Worm (Caenorhabditis elegans): ENCODE results near the gene T09A5.4.
A peak's percentile ranks its signal among the peaks of the same experiment; 100 is the strongest.

The T09A5.4 gene

DNA sequence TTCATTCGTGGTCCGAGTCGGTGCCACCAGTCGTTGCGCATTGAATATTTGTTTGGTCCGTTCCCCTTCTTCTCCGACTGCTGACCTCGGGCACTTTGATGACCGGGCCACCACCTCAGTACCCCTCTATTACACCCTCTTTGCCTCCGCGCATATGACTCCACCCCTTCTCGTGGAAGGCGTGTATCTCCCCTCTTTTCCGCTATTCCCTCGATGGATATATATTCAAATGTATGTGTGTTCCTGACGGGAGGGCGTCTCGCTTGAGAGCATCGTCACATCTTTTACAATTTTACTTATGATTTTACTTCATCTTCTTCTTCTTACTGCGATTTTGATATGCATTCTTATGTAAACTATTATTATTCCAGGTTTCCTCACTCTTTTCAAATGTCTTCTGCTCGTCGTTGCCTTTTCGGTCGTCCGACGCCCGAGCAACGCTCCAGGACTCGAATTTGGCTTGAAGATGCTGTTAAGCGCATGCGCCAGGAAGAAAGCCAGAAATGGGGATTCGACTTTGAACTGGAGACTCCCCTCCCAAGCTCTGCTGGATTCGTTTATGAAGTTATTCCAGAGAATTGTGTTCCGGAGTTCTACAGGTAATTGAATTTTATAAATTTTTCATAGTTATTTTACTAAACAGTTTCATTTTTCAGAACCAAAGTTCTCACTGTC, 35.0 kb upstream of the T09A5.4 start, which contains the start of gene cki-1:
cki-1 (plus strand) TSS at position 372 of the 675 bp plus-strand sequence.
- TF ChIP-seq ets-4 (tag; optimal IDR thresholded peaks at IDR 0.05), result no peak
- no peak for TF ChIP-seq ztf-16 (tag; optimal IDR thresholded peaks at IDR 0.05)
- TF ChIP-seq ceh-6 (GFP tag; optimal IDR thresholded peaks at IDR 0.05), result peak; percentile 7
- TF ChIP-seq sox-4 (tag; optimal IDR thresholded peaks at IDR 0.05), result no peak
- TF ChIP-seq syd-9 (tag; optimal IDR thresholded peaks at IDR 0.05), result peak; percentile 52
- TF ChIP-seq hlh-30 (tag; optimal IDR thresholded peaks at IDR 0.05; ENCODE audit: insufficient read depth), result peak; percentile 74
- TF ChIP-seq ceh-18 (tag; optimal IDR thresholded peaks at IDR 0.05), result no peak
- no peak for TF ChIP-seq pat-9 (tag; optimal IDR thresholded peaks at IDR 0.05)
- no peak for TF ChIP-seq ahr-1 (tag; optimal IDR thresholded peaks at IDR 0.05)
- peak; percentile 15 for TF ChIP-seq ref-2 (tag; optimal IDR thresholded peaks at IDR 0.05)
- TF ChIP-seq tbx-2 (tag; optimal IDR thresholded peaks at IDR 0.05), result peak; percentile 36
- no peak for TF ChIP-seq zip-5 (tag; optimal IDR thresholded peaks at IDR 0.05)
- TF ChIP-seq ama-1 (optimal IDR thresholded peaks at IDR 0.05), result peak; percentile 61
- no peak for TF ChIP-seq dmd-4 (tag; optimal IDR thresholded peaks at IDR 0.05; ENCODE audit: borderline replicate concordance)
- TF ChIP-seq ceh-34 (tag; optimal IDR thresholded peaks at IDR 0.05), result peak; percentile 95
- peak; percentile 80 for TF ChIP-seq ceh-19 (GFP tag; optimal IDR thresholded peaks at IDR 0.05)
- peak; percentile 63 for TF ChIP-seq hlh-6 (tag; optimal IDR thresholded peaks at IDR 0.05)
- peak; percentile 55 for TF ChIP-seq ceh-2 (tag; optimal IDR thresholded peaks at IDR 0.05)
- TF ChIP-seq ceh-31 (tag; optimal IDR thresholded peaks at IDR 0.05), result peak; percentile 48
- TF ChIP-seq F13H6.1 (tag; optimal IDR thresholded peaks at IDR 0.05), result peak; percentile 14
- peak; percentile 16 for TF ChIP-seq elt-2 (tag; optimal IDR thresholded peaks at IDR 0.05)
- peak; percentile 52 for TF ChIP-seq sdc-2 (tag; optimal IDR thresholded peaks at IDR 0.05)
- peak; percentile 22 for TF ChIP-seq nhr-232 (tag; optimal IDR thresholded peaks at IDR 0.05)

ce11 chrII:7812332-7812731, 33.7 kb upstream of the T09A5.4 start:
- TF ChIP-seq nhr-232 (tag; optimal IDR thresholded peaks at IDR 0.05) (no peak), elt-2 (tag; optimal IDR thresholded peaks at IDR 0.05) (peak; percentile 46), ceh-24 (tag; optimal IDR thresholded peaks at IDR 0.05) (no peak), C08G9.2 (tag; optimal IDR thresholded peaks at IDR 0.05) (no peak), unc-55 (GFP tag; optimal IDR thresholded peaks at IDR 0.05) (peak; percentile 1), sdc-2 (tag; optimal IDR thresholded peaks at IDR 0.05) (peak; percentile 15), Y22D7AL.16 (tag; optimal IDR thresholded peaks at IDR 0.05) (no peak), ama-1 (optimal IDR thresholded peaks at IDR 0.05) (peak; percentile 39)

DNA sequence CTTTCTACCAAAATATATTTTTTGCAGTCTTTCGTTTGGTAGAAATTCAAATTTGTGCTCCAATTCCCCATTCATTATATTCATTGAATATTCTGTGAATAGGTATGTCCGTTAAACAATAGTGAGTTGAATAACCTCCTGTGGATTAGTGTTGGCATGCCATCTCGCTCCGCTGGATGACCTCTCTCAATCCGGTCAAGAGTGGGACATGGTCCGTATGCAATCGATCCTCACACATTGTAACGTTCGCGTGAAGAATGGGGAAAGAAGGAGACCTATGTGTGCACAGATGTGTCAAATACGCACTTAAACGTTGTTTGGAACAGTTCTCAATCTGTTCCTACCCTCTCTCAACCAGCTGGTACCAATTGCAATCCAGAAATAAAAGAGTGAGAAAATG, 32.7 kb upstream of the T09A5.4 start:
- TF ChIP-seq ceh-31 (tag; optimal IDR thresholded peaks at IDR 0.05), result peak; percentile 27
- no peak for TF ChIP-seq elt-4 (tag; optimal IDR thresholded peaks at IDR 0.05)

DNA sequence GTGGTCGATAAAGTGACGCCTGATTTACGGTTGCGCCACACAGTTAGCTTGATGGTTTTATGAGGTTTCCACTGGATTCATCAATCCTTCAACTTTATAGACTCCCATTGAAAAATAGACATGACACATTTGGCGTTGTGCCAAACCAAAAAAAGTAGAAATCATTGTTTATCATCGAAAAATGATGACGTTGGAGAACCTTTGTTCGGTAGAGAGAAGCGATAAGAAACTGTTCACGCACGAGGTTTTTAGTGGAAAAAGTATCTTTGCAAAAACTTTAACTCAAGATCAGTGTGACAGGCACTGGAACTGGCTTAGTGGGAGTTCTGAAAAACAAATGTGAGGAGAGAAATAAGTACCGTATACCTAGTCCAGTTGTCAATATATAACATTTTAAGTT, 32.3 kb upstream of the T09A5.4 start:
- TF ChIP-seq mec-3 (tag; optimal IDR thresholded peaks at IDR 0.05; ENCODE audit: borderline replicate concordance) (no peak), sdc-2 (tag; optimal IDR thresholded peaks at IDR 0.05) (no peak), F13H6.1 (tag; optimal IDR thresholded peaks at IDR 0.05) (no peak), ceh-22 (tag; optimal IDR thresholded peaks at IDR 0.05) (no peak), unc-86 (tag; optimal IDR thresholded peaks at IDR 0.05) (no peak), Y22D7AL.16 (tag; optimal IDR thresholded peaks at IDR 0.05) (no peak), tbx-2 (tag; optimal IDR thresholded peaks at IDR 0.05) (no peak), elt-2 (tag; optimal IDR thresholded peaks at IDR 0.05) (no peak), fax-1 (tag; optimal IDR thresholded peaks at IDR 0.05) (no peak), ceh-24 (tag; optimal IDR thresholded peaks at IDR 0.05) (no peak), lim-6 (tag; optimal IDR thresholded peaks at IDR 0.05) (no peak), hlh-6 (tag; optimal IDR thresholded peaks at IDR 0.05) (no peak), pat-9 (tag; optimal IDR thresholded peaks at IDR 0.05) (no peak), ttx-3 (tag; optimal IDR thresholded peaks at IDR 0.05) (no peak), madf-2 (tag; optimal IDR thresholded peaks at IDR 0.05) (no peak), pros-1 (tag; optimal IDR thresholded peaks at IDR 0.05) (no peak), ceh-14 (tag; optimal IDR thresholded peaks at IDR 0.05) (no peak), fkh-10 (GFP tag; optimal IDR thresholded peaks at IDR 0.05) (no peak), pqm-1 (tag; optimal IDR thresholded peaks at IDR 0.05) (no peak)
